Worm (Caenorhabditis elegans) whole organism, young adult: ENCODE data around the gene W07G4.1.

Experiments used
- B0019.2 ChIP-seq: fragments of 200-800 bp; sonication (Bioruptor generic); conservative IDR thresholded peaks from 2 replicates; pipeline ENCODE4 v1.3.6; 2022; ENCODE audit warnings: missing genetic modification reagents, missing genetic modification characterization, missing compliant biosample characterization
- C06A6.2 ChIP-seq: fragments of 200-800 bp; sonication (Bioruptor generic); conservative IDR thresholded peaks from 2 replicates; pipeline ENCODE4 v1.3.6; 2022; ENCODE audit warnings: missing genetic modification characterization, missing compliant biosample characterization
- F10E7.11 ChIP-seq: sonication (generic microtip); optimal IDR thresholded peaks from 2 replicates; lab custom pipeline; 2017; ENCODE audit warnings: mild to moderate bottlenecking, missing genetic modification characterization, moderate library complexity, missing compliant biosample characterization
- F23B12.7 ChIP-seq: sonication (generic microtip); optimal IDR thresholded peaks from 2 replicates; lab custom pipeline; 2017; ENCODE audit warnings: missing genetic modification characterization, mild to moderate bottlenecking, missing compliant biosample characterization, antibody characterized with exemption, moderate library complexity; ENCODE audit not compliant: insufficient read depth
- F33H1.4 ChIP-seq: fragments of 200-800 bp; sonication (Bioruptor generic); IDR thresholded peaks from 2 replicates; pipeline ENCODE4 v1.3.6; 2022; ENCODE audit warnings: missing genetic modification reagents, missing genetic modification characterization, missing compliant biosample characterization
- F37B4.10 ChIP-seq: fragments of 200-800 bp; sonication (Bioruptor generic); IDR thresholded peaks from 2 replicates; pipeline ENCODE4 v1.3.6; 2022; ENCODE audit warnings: missing genetic modification characterization, missing compliant biosample characterization
- F39B2.1 ChIP-seq: fragments of 200-800 bp; sonication (Bioruptor generic); IDR thresholded peaks from 2 replicates; pipeline ENCODE4 v1.3.6; 2022; ENCODE audit warnings: missing genetic modification reagents, missing genetic modification characterization, missing compliant biosample characterization
- F49E8.2 ChIP-seq: sonication (generic microtip); optimal IDR thresholded peaks from 3 replicates; lab custom pipeline; 2017; ENCODE audit warnings: missing genetic modification characterization, mild to moderate bottlenecking, missing compliant biosample characterization, antibody characterized with exemption, moderate library complexity; ENCODE audit not compliant: insufficient read depth
- K11D2.4 ChIP-seq: fragments of 200-800 bp; sonication (Bioruptor generic); IDR thresholded peaks from 2 replicates; pipeline ENCODE4 v1.3.6; 2022; ENCODE audit warnings: missing genetic modification reagents, missing genetic modification characterization, missing compliant biosample characterization
- K12H6.12 ChIP-seq: fragments of 200-800 bp; sonication (Bioruptor generic); optimal IDR thresholded peaks from 2 replicates; lab custom pipeline; 2018; ENCODE audit warnings: mild to moderate bottlenecking, missing genetic modification characterization, missing compliant biosample characterization
- T07F8.4 ChIP-seq: sonication (generic microtip); optimal IDR thresholded peaks from 2 replicates; lab custom pipeline; 2016; ENCODE audit warnings: mild to moderate bottlenecking, missing genetic modification characterization, moderate library complexity, missing compliant biosample characterization
- Y53G8AR.9 ChIP-seq: fragments of 200-800 bp; sonication (Bioruptor generic); conservative IDR thresholded peaks from 2 replicates; pipeline ENCODE4 v1.3.6; 2022; ENCODE audit warnings: missing genetic modification reagents, missing genetic modification characterization, missing compliant biosample characterization
- Y56A3A.18 ChIP-seq: fragments of 200-800 bp; sonication (Bioruptor generic); IDR thresholded peaks from 2 replicates; pipeline ENCODE4 v1.3.6; 2022; ENCODE audit warnings: missing genetic modification reagents, missing genetic modification characterization, missing compliant biosample characterization
- Y67H2A.10 ChIP-seq: fragments of 200-800 bp; sonication (Bioruptor generic); conservative IDR thresholded peaks from 2 replicates; pipeline ENCODE4 v1.3.6; 2022; ENCODE audit warnings: missing genetic modification reagents, missing genetic modification characterization, missing compliant biosample characterization
- ZK185.1 ChIP-seq: sonication (generic microtip); optimal IDR thresholded peaks from 2 replicates; lab custom pipeline; 2016; ENCODE audit warnings: mild to moderate bottlenecking, missing genetic modification characterization, missing compliant biosample characterization; ENCODE audit not compliant: poor library complexity, severe bottlenecking
- atf-7 ChIP-seq: sonication (generic microtip); optimal IDR thresholded peaks from 2 replicates; lab custom pipeline; 2017; ENCODE audit warnings: mild to moderate bottlenecking, missing genetic modification characterization, missing compliant biosample characterization
- attf-5 ChIP-seq: fragments of 200-800 bp; sonication (Bioruptor generic); optimal IDR thresholded peaks from 2 replicates; lab custom pipeline; 2018; ENCODE audit warnings: mild to moderate bottlenecking, missing genetic modification characterization, missing compliant biosample characterization
- bed-1 ChIP-seq: fragments of 200-800 bp; sonication (Bioruptor generic); IDR thresholded peaks from 2 replicates; pipeline ENCODE4 v1.3.6; 2022; ENCODE audit warnings: missing genetic modification reagents, missing genetic modification characterization, missing compliant biosample characterization
- bed-2 ChIP-seq: fragments of 200-800 bp; sonication (Bioruptor generic); IDR thresholded peaks from 2 replicates; pipeline ENCODE4 v1.3.6; 2022; ENCODE audit warnings: missing genetic modification reagents, missing genetic modification characterization, missing compliant biosample characterization
- ccch-3 ChIP-seq: fragments of 200-800 bp; sonication (Bioruptor generic); optimal IDR thresholded peaks from 2 replicates; lab custom pipeline; 2018; ENCODE audit warnings: mild to moderate bottlenecking, missing genetic modification characterization, missing compliant biosample characterization
- ceh-27 ChIP-seq: fragments of 200-800 bp; sonication (Bioruptor generic); optimal IDR thresholded peaks from 2 replicates; lab custom pipeline; 2018; ENCODE audit warnings: mild to moderate bottlenecking, missing genetic modification characterization, moderate library complexity, missing compliant biosample characterization
- dox-1 ChIP-seq: fragments of 200-800 bp; sonication (Bioruptor generic); IDR thresholded peaks from 2 replicates; pipeline ENCODE4 v1.3.6; 2022; ENCODE audit warnings: missing genetic modification reagents, missing genetic modification characterization, missing compliant biosample characterization
- egl-18 ChIP-seq: fragments of 200-800 bp; sonication (Bioruptor generic); IDR thresholded peaks from 2 replicates; pipeline ENCODE4 v1.3.6; 2022; ENCODE audit warnings: missing genetic modification reagents, missing genetic modification characterization, missing compliant biosample characterization
- ets-4 ChIP-seq: fragments of 200-800 bp; sonication (Bioruptor generic); optimal IDR thresholded peaks from 2 replicates; lab custom pipeline; 2018; ENCODE audit warnings: mild to moderate bottlenecking, missing genetic modification characterization, missing compliant biosample characterization
- gei-17 ChIP-seq: fragments of 200-800 bp; sonication (Bioruptor generic); optimal IDR thresholded peaks from 2 replicates; lab custom pipeline; 2018; ENCODE audit warnings: mild to moderate bottlenecking, missing genetic modification characterization, missing compliant biosample characterization
- him-1 ChIP-seq: sonication (generic microtip); optimal IDR thresholded peaks from 2 replicates; lab custom pipeline; 2016; ENCODE audit warnings: missing genotype, missing genetic modification reagents, missing genetic modification characterization, missing compliant biosample characterization
- lin-40 ChIP-seq: sonication (generic microtip); optimal IDR thresholded peaks from 2 replicates; lab custom pipeline; 2016; ENCODE audit warnings: missing genetic modification characterization, mild to moderate bottlenecking, missing compliant biosample characterization, missing genotype, missing genetic modification reagents
- lin-54 ChIP-seq: fragments of 200-800 bp; sonication (Bioruptor generic); optimal IDR thresholded peaks from 2 replicates; lab custom pipeline; 2018; ENCODE audit warnings: mild to moderate bottlenecking, missing genetic modification characterization, missing compliant biosample characterization
- madf-6 ChIP-seq: fragments of 200-800 bp; sonication (Bioruptor generic); IDR thresholded peaks from 2 replicates; pipeline ENCODE4 v1.3.6; 2022; ENCODE audit warnings: missing genetic modification reagents, missing genetic modification characterization, missing compliant biosample characterization
- mel-28 ChIP-seq: sonication (generic microtip); optimal IDR thresholded peaks from 2 replicates; lab custom pipeline; 2016; ENCODE audit warnings: borderline replicate concordance, mild to moderate bottlenecking, missing genetic modification characterization, missing compliant biosample characterization
- nhr-179 ChIP-seq: sonication (generic microtip); optimal IDR thresholded peaks from 2 replicates; lab custom pipeline; 2016; ENCODE audit warnings: mild to moderate bottlenecking, missing genetic modification characterization, missing compliant biosample characterization
- nhr-80 ChIP-seq: sonication (generic microtip); optimal IDR thresholded peaks from 2 replicates; lab custom pipeline; 2016; ENCODE audit warnings: missing genetic modification characterization, missing compliant biosample characterization
- nhr-90 ChIP-seq: sonication (generic microtip); optimal IDR thresholded peaks from 2 replicates; lab custom pipeline; 2016; ENCODE audit warnings: missing genotype, mild to moderate bottlenecking, missing genetic modification characterization, missing compliant biosample characterization
- rcor-1 ChIP-seq: fragments of 200-800 bp; sonication (Bioruptor generic); IDR thresholded peaks from 2 replicates; pipeline ENCODE4 v1.3.6; 2022; ENCODE audit warnings: missing genetic modification reagents, missing genetic modification characterization, missing compliant biosample characterization
- unc-130 ChIP-seq: sonication (generic microtip); optimal IDR thresholded peaks from 2 replicates; lab custom pipeline; 2016; ENCODE audit warnings: missing genetic modification reagents, missing genetic modification characterization, missing compliant biosample characterization
- unc-62 ChIP-seq: fragments of 150-350 bp; optimal IDR thresholded peaks from 2 replicates; lab custom pipeline; 2014; ENCODE audit warnings: missing biosample characterization, missing genetic modification reagents, missing genetic modification characterization
- xnd-1 ChIP-seq: sonication (generic microtip); optimal IDR thresholded peaks from 2 replicates; lab custom pipeline; 2016; ENCODE audit warnings: missing genotype, missing genetic modification reagents, missing genetic modification characterization, missing compliant biosample characterization
- zfh-2 ChIP-seq: fragments of 200-800 bp; sonication (Bioruptor generic); conservative IDR thresholded peaks from 2 replicates; pipeline ENCODE4 v1.3.6; 2022; ENCODE audit warnings: missing genetic modification reagents, missing genetic modification characterization, missing compliant biosample characterization
- ztf-25 ChIP-seq: fragments of 200-800 bp; sonication (Bioruptor generic); IDR thresholded peaks from 2 replicates; pipeline ENCODE4 v1.3.6; 2022; ENCODE audit warnings: missing genetic modification reagents, missing genetic modification characterization, missing compliant biosample characterization

Gene W07G4.1

ce11 chrV:13047574-13048030 lies 14.3 kb downstream of the W07G4.1 start, which contains the start of gene W07G4.5:
Gene W07G4.5 (plus strand): TSS chrV:13047980.
- 0 out of 2 replicates have a peak, but pooled peaks have one; percentile 20 for TF ChIP-seq Y53G8AR.9
- TF ChIP-seq F37B4.10 (GFP tag; lab: Robert Waterston, UW): no peak
- TF ChIP-seq K11D2.4 (GFP tag; lab: Robert Waterston, UW): no peak
- no peak for TF ChIP-seq ets-4 (GFP tag; lab: Kevin White, UChicago)
- TF ChIP-seq bed-1 (GFP tag; lab: Robert Waterston, UW): no peak
- peak; percentile 32 for TF ChIP-seq attf-5 (GFP tag; lab: Kevin White, UChicago)
- peak; percentile 16 for TF ChIP-seq atf-7 (tag; lab: Kevin White, UChicago)
- TF ChIP-seq dox-1 (GFP tag; lab: Robert Waterston, UW): peak; percentile 31; the same call in 1 of the 2 replicates
- no peak for TF ChIP-seq Y67H2A.10 (GFP tag; lab: Robert Waterston, UW)
- TF ChIP-seq nhr-80 (tag; lab: Kevin White, UChicago): peak; percentile 73
- no peak for TF ChIP-seq mel-28

ce11 chrV:13049149-13049610 lies 15.9 kb downstream of the W07G4.1 start, which contains the start of gene W07G4.8:
Gene W07G4.8 (minus strand): TSS chrV:13049560.
- TF ChIP-seq nhr-80 (tag; lab: Kevin White, UChicago) (peak; percentile 83), ZK185.1 (tag; lab: Kevin White, UChicago) (peak; percentile 26), F49E8.2 (tag; lab: Kevin White, UChicago) (no peak)

- TF ChIP-seq K11D2.4 (GFP tag; lab: Robert Waterston, UW): no peak
- TF ChIP-seq ccch-3 (GFP tag; lab: Kevin White, UChicago): no peak
- TF ChIP-seq lin-40: no peak
- no peak for TF ChIP-seq lin-54 (GFP tag; lab: Kevin White, UChicago)
- TF ChIP-seq unc-62: no peak
- no peak for TF ChIP-seq unc-130 (GFP tag; lab: Kevin White, UChicago)
- no peak for TF ChIP-seq B0019.2 (GFP tag; lab: Robert Waterston, UW)
- no peak for TF ChIP-seq F39B2.1 (GFP tag; lab: Robert Waterston, UW)
- no peak for TF ChIP-seq F33H1.4
- no peak for TF ChIP-seq Y56A3A.18 (GFP tag; lab: Robert Waterston, UW)
- TF ChIP-seq F23B12.7 (tag; lab: Kevin White, UChicago): no peak
- TF ChIP-seq ceh-27: no peak
- TF ChIP-seq bed-1 (GFP tag; lab: Robert Waterston, UW): no peak
- no peak for TF ChIP-seq F37B4.10 (GFP tag; lab: Robert Waterston, UW)
- TF ChIP-seq C06A6.2: no peak
- no peak for TF ChIP-seq nhr-90
- TF ChIP-seq, all 124 proteins: peak for 0
Observed at ce11 chrV:13053635-13054034, 20.3 kb downstream of the W07G4.1 start, which contains the start of gene srr-1. Gene srr-1 (minus strand): TSS chrV:13053735.

ce11 chrV:13061836-13062235 lies 28.5 kb downstream of the W07G4.1 start, which contains the start of gene F42E8.1:
Gene F42E8.1 (plus strand): TSS chrV:13062136.
- TF ChIP-seq rcor-1 (GFP tag; lab: Robert Waterston, UW) (no peak), K11D2.4 (GFP tag; lab: Robert Waterston, UW) (no peak), egl-18 (GFP tag; lab: Robert Waterston, UW) (no peak), nhr-179 (tag; lab: Kevin White, UChicago) (no peak), xnd-1 (tag; lab: Kevin White, UChicago) (no peak), T07F8.4 (no peak), zfh-2 (GFP tag; lab: Robert Waterston, UW) (no peak), unc-62 (no peak), K12H6.12 (no peak), F10E7.11 (tag; lab: Kevin White, UChicago) (no peak), him-1 (no peak), Y53G8AR.9 (no peak), madf-6 (no peak), gei-17 (GFP tag; lab: Kevin White, UChicago) (no peak), ztf-25 (no peak), bed-2 (GFP tag; lab: Robert Waterston, UW) (no peak)
